Fruit fly (Drosophila melanogaster) whole organism, embryonic: ENCODE measurements around the gene CG13012.

Source experiments
- Aef1 ChIP-seq: fragments of 200-800 bp; sonication (Bioruptor generic); IDR thresholded peaks from 3 replicates; pipeline ENCODE4 v1.3.6; 2022; ENCODE audit warnings: missing biosample characterization, missing genetic modification characterization
- Atf3 ChIP-seq: fragments of 200-800 bp; sonication (Bioruptor generic); optimal IDR thresholded peaks from 3 replicates; lab custom pipeline; 2016; ENCODE audit warnings: missing biosample characterization, missing genetic modification characterization
- CG10979 ChIP-seq: fragments of 200-800 bp; sonication (Bioruptor generic); optimal IDR thresholded peaks from 2 replicates; lab custom pipeline; 2018; ENCODE audit warnings: missing biosample characterization, mild to moderate bottlenecking, missing genetic modification characterization, moderate library complexity
- CG12219 ChIP-seq: fragments of 200-800 bp; sonication (Bioruptor generic); optimal IDR thresholded peaks from 3 replicates; lab custom pipeline; 2018; ENCODE audit warnings: missing biosample characterization, mild to moderate bottlenecking, missing genetic modification characterization
- CG12659 ChIP-seq: fragments of 200-800 bp; sonication (Bioruptor generic); optimal IDR thresholded peaks from 3 replicates; lab custom pipeline; 2017; ENCODE audit warnings: mild to moderate bottlenecking, missing biosample characterization, missing genetic modification reagents, missing genetic modification characterization
- CG13296 ChIP-seq: fragments of 200-800 bp; sonication (Bioruptor generic); optimal IDR thresholded peaks from 3 replicates; lab custom pipeline; 2018; ENCODE audit warnings: missing biosample characterization, mild to moderate bottlenecking, missing genetic modification characterization
- CG14965 ChIP-seq: fragments of 200-800 bp; sonication (Bioruptor generic); optimal IDR thresholded peaks from 2 replicates; lab custom pipeline; 2016; ENCODE audit warnings: missing biosample characterization, missing genetic modification characterization, borderline replicate concordance
- CG15514 ChIP-seq: fragments of 200-800 bp; sonication (Bioruptor generic); optimal IDR thresholded peaks from 3 replicates; lab custom pipeline; 2017; ENCODE audit warnings: missing biosample characterization, missing genetic modification characterization, mild to moderate bottlenecking, moderate library complexity, missing genetic modification reagents
- CG1602 ChIP-seq: fragments of 200-800 bp; sonication (Bioruptor generic); optimal IDR thresholded peaks from 3 replicates; lab custom pipeline; 2016; ENCODE audit warnings: missing biosample characterization, missing genetic modification characterization
- CG16815 ChIP-seq: fragments of 200-800 bp; sonication (Bioruptor generic); optimal IDR thresholded peaks from 3 replicates; lab custom pipeline; 2017; ENCODE audit warnings: missing biosample characterization, mild to moderate bottlenecking, missing genetic modification characterization
- CG17328 ChIP-seq: fragments of 200-800 bp; sonication (Bioruptor generic); IDR thresholded peaks from 2 replicates; pipeline ENCODE4 v1.3.6; 2022; ENCODE audit warnings: missing biosample characterization, missing genetic modification characterization
- CG17612 ChIP-seq: fragments of 200-800 bp; sonication (Bioruptor generic); IDR thresholded peaks from 2 replicates; pipeline ENCODE4 v1.3.6; 2022; ENCODE audit warnings: missing biosample characterization, missing genetic modification characterization
- CG3163 ChIP-seq: fragments of 200-800 bp; sonication (Bioruptor generic); optimal IDR thresholded peaks from 3 replicates; lab custom pipeline; 2016; ENCODE audit warnings: missing biosample characterization, missing genetic modification characterization
- CG32772 ChIP-seq: fragments of 200-800 bp; sonication (Bioruptor generic); IDR thresholded peaks from 2 replicates; pipeline ENCODE4 v1.3.6; 2022; ENCODE audit warnings: missing biosample characterization, missing genetic modification characterization
- CG33557 ChIP-seq: fragments of 200-800 bp; sonication (Bioruptor generic); optimal IDR thresholded peaks from 2 replicates; lab custom pipeline; 2019; ENCODE audit warnings: missing biosample characterization, mild to moderate bottlenecking, missing genetic modification characterization, moderate library complexity
- CG5953 ChIP-seq: fragments of 200-800 bp; sonication (Bioruptor generic); IDR thresholded peaks from 2 replicates; pipeline ENCODE4 v1.3.6; 2022; ENCODE audit warnings: missing biosample characterization, missing genetic modification characterization
- CG6791 ChIP-seq: fragments of 200-800 bp; sonication (Bioruptor generic); IDR thresholded peaks from 3 replicates; pipeline ENCODE4 v1.3.6; 2022; ENCODE audit warnings: missing biosample characterization, missing genetic modification characterization; ENCODE audit not compliant: partially characterized antibody
- CG7372 ChIP-seq: fragments of 200-800 bp; sonication (Bioruptor generic); IDR thresholded peaks from 2 replicates; pipeline ENCODE4 v1.3.6; 2022; ENCODE audit warnings: missing biosample characterization, missing genetic modification characterization
- CkIIα-i1 ChIP-seq: fragments of 200-800 bp; sonication (Bioruptor generic); IDR thresholded peaks from 2 replicates; pipeline ENCODE4 v1.3.6; 2022; ENCODE audit warnings: missing biosample characterization, missing genetic modification characterization
- D19A ChIP-seq: fragments of 200-800 bp; optimal IDR thresholded peaks from 3 replicates; lab custom pipeline; 2019; ENCODE audit warnings: missing biosample characterization, mild to moderate bottlenecking, missing genetic modification characterization, moderate library complexity
- ERR ChIP-seq: fragments of 200-800 bp; sonication (Bioruptor generic); optimal IDR thresholded peaks from 2 replicates; lab custom pipeline; 2016; ENCODE audit warnings: missing biosample characterization, missing genetic modification characterization
- H2.0 ChIP-seq: fragments of 200-800 bp; sonication (Bioruptor generic); IDR thresholded peaks from 2 replicates; pipeline ENCODE4 v1.3.6; 2022; ENCODE audit warnings: missing biosample characterization, missing genetic modification characterization
- Mad ChIP-seq: fragments of 200-800 bp; sonication (Bioruptor generic); optimal IDR thresholded peaks from 2 replicates; lab custom pipeline; 2016; ENCODE audit warnings: missing biosample characterization, missing genetic modification characterization
- NC2β ChIP-seq: fragments of 200-800 bp; sonication (Bioruptor generic); optimal IDR thresholded peaks from 2 replicates; lab custom pipeline; 2016; ENCODE audit warnings: missing biosample characterization, missing genetic modification characterization
- Nf-YA ChIP-seq: fragments of 200-800 bp; sonication (Bioruptor generic); IDR thresholded peaks from 2 replicates; pipeline ENCODE4 v1.3.6; 2022; ENCODE audit warnings: missing biosample characterization, missing genetic modification characterization
- Nf-YB ChIP-seq: fragments of 200-800 bp; sonication (Bioruptor generic); optimal IDR thresholded peaks from 3 replicates; lab custom pipeline; 2019; ENCODE audit warnings: missing biosample characterization, mild to moderate bottlenecking, missing genetic modification characterization, moderate library complexity
- Oaz ChIP-seq: fragments of 200-800 bp; sonication (Bioruptor generic); IDR thresholded peaks from 2 replicates; pipeline ENCODE4 v1.3.6; 2022; ENCODE audit warnings: missing biosample characterization, missing genetic modification characterization
- Oli ChIP-seq: fragments of 200-800 bp; sonication (Bioruptor generic); optimal IDR thresholded peaks from 2 replicates; lab custom pipeline; 2018; ENCODE audit warnings: missing biosample characterization, mild to moderate bottlenecking, missing genetic modification characterization, moderate library complexity
- Sox100B ChIP-seq: fragments of 200-800 bp; sonication (Bioruptor generic); optimal IDR thresholded peaks from 3 replicates; lab custom pipeline; 2018; ENCODE audit warnings: missing biosample characterization, mild to moderate bottlenecking, missing genetic modification characterization
- TFAM ChIP-seq: fragments of 200-800 bp; sonication (Bioruptor generic); optimal IDR thresholded peaks from 2 replicates; lab custom pipeline; 2017; ENCODE audit warnings: missing biosample characterization, missing genetic modification characterization, inconsistent platforms
- YL-1 ChIP-seq: fragments of 200-800 bp; sonication (Bioruptor generic); optimal IDR thresholded peaks from 3 replicates; lab custom pipeline; 2017; ENCODE audit warnings: missing biosample characterization, mild to moderate bottlenecking, missing genetic modification characterization
- bowl ChIP-seq: fragments of 200-800 bp; sonication (Bioruptor generic); IDR thresholded peaks from 2 replicates; pipeline ENCODE4 v1.3.6; 2022; ENCODE audit warnings: missing biosample characterization, missing genetic modification characterization
- br ChIP-seq: fragments of >200 bp; optimal IDR thresholded peaks from 2 replicates; lab custom pipeline; 2017
- cwo ChIP-seq: fragments of 200-800 bp; sonication (Bioruptor generic); optimal IDR thresholded peaks from 3 replicates; lab custom pipeline; 2017; ENCODE audit warnings: missing biosample characterization, missing genetic modification characterization, mild to moderate bottlenecking, moderate library complexity, missing genetic modification reagents
- danr ChIP-seq: fragments of 200-800 bp; sonication (Bioruptor generic); IDR thresholded peaks from 2 replicates; pipeline ENCODE4 v1.3.6; 2022; ENCODE audit warnings: missing biosample characterization, missing genetic modification characterization
- dimm ChIP-seq: fragments of 200-800 bp; sonication (Bioruptor generic); IDR thresholded peaks from 2 replicates; pipeline ENCODE4 v1.3.6; 2022; ENCODE audit warnings: missing biosample characterization, missing genetic modification characterization
- fd3F ChIP-seq: fragments of 200-800 bp; sonication (Bioruptor generic); optimal IDR thresholded peaks from 2 replicates; lab custom pipeline; 2018; ENCODE audit warnings: missing biosample characterization, mild to moderate bottlenecking, missing genetic modification characterization, moderate library complexity
- gfzf ChIP-seq: fragments of 200-800 bp; sonication (Bioruptor generic); optimal IDR thresholded peaks from 2 replicates; lab custom pipeline; 2016; ENCODE audit warnings: missing biosample characterization, mild to moderate bottlenecking, missing genetic modification characterization, moderate library complexity
- gsb ChIP-seq: fragments of 200-800 bp; sonication (Bioruptor generic); IDR thresholded peaks from 2 replicates; pipeline ENCODE4 v1.3.6; 2022; ENCODE audit warnings: missing biosample characterization, missing genetic modification characterization
- gsb-n ChIP-seq: fragments of 200-800 bp; sonication (Bioruptor generic); optimal IDR thresholded peaks from 3 replicates; lab custom pipeline; 2018; ENCODE audit warnings: missing biosample characterization, mild to moderate bottlenecking, missing genetic modification characterization
- gt ChIP-seq: fragments of 200-800 bp; sonication (Bioruptor generic); IDR thresholded peaks from 2 replicates; pipeline ENCODE4 v1.3.6; 2022; ENCODE audit warnings: missing biosample characterization, missing genetic modification characterization
- jing ChIP-seq: fragments of 200-800 bp; sonication (Bioruptor generic); optimal IDR thresholded peaks from 2 replicates; lab custom pipeline; 2018; ENCODE audit warnings: missing biosample characterization, mild to moderate bottlenecking, missing genetic modification characterization
- lab ChIP-seq: fragments of 200-800 bp; sonication (Bioruptor generic); optimal IDR thresholded peaks from 3 replicates; lab custom pipeline; 2017; ENCODE audit warnings: missing biosample characterization, missing genetic modification characterization, mild to moderate bottlenecking, moderate library complexity, missing genetic modification reagents
- lola ChIP-seq, 3 experiments: fragments of >200 bp in 2 of 3; fragments of 200-800 bp in 1 of 3; sonication (Bioruptor generic) in 1 of 3; optimal IDR thresholded peaks; 2 replicates each; lab custom pipeline; 2017 to 2019; ENCODE audit warnings: missing biosample characterization in 3 of 3, missing genetic modification characterization in 3 of 3, mild to moderate bottlenecking in 1 of 3, moderate library complexity in 1 of 3
- nau ChIP-seq: fragments of 200-800 bp; sonication (Bioruptor generic); optimal IDR thresholded peaks from 3 replicates; lab custom pipeline; 2017; ENCODE audit warnings: missing biosample characterization, mild to moderate bottlenecking, missing genetic modification characterization, missing genetic modification reagents
- p53 ChIP-seq: fragments of 200-800 bp; sonication (Bioruptor generic); optimal IDR thresholded peaks from 2 replicates; lab custom pipeline; 2016; ENCODE audit warnings: missing biosample characterization, missing genetic modification characterization
- peb ChIP-seq: fragments of 200-800 bp; sonication (Bioruptor generic); IDR thresholded peaks from 2 replicates; pipeline ENCODE4 v1.3.6; 2022; ENCODE audit warnings: missing biosample characterization, missing genetic modification characterization
- ranshi ChIP-seq: fragments of 200-800 bp; sonication (Bioruptor generic); IDR thresholded peaks from 2 replicates; pipeline ENCODE4 v1.3.6; 2022; ENCODE audit warnings: missing biosample characterization, missing genetic modification characterization
- row ChIP-seq: fragments of 200-800 bp; sonication (Bioruptor generic); IDR thresholded peaks from 3 replicates; pipeline ENCODE4 v1.3.6; 2022; ENCODE audit warnings: missing biosample characterization, missing genetic modification characterization
- shn ChIP-seq: fragments of 200-800 bp; sonication (Bioruptor generic); optimal IDR thresholded peaks from 3 replicates; lab custom pipeline; 2016; ENCODE audit warnings: missing biosample characterization, missing genetic modification characterization
- tap ChIP-seq: fragments of 200-800 bp; optimal IDR thresholded peaks from 3 replicates; lab custom pipeline; 2019; ENCODE audit warnings: missing biosample characterization, mild to moderate bottlenecking, missing genetic modification characterization, moderate library complexity
- vvl ChIP-seq: fragments of 200-800 bp; sonication (Bioruptor generic); IDR thresholded peaks from 2 replicates; pipeline ENCODE4 v1.3.6; 2022; ENCODE audit warnings: missing biosample characterization, missing genetic modification characterization

Gene CG13012

DNA sequence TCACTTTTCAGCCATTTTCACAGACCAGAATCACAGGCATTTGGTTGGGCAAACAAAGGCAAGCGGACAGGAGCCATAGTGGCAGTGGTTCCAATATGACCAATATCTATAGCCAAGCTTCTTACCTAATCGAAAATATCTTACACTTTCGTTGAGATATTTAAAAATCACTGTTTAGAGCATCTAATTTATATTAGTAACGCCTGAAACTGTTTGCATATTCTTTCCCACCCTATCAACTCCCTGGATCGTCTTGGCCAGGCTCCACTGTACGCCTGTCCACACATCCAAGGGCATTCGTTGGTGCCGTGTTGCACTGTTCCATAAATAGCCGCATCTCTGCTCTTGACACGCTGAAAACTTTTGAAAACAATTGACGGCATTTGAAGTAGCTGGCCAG lies 13.9 kb upstream of the CG13012 start (continued):
- no peak for TF ChIP-seq CG15514
- no peak for TF ChIP-seq CkIIα-i1 (GFP tag; lab: Robert Waterston, UW)
- TF ChIP-seq TFAM (GFP tag; lab: Kevin White, UChicago): no peak
- no peak for TF ChIP-seq nau (GFP tag; lab: Kevin White, UChicago)
- TF ChIP-seq Oli (tag; lab: Kevin White, UChicago): peak; percentile 28
- no peak for TF ChIP-seq fd3F
- TF ChIP-seq CG17328 (GFP tag; lab: Robert Waterston, UW): peak; percentile 47
- no peak for TF ChIP-seq CG12659 (GFP tag; lab: Kevin White, UChicago)
- TF ChIP-seq tap (tag; lab: Kevin White, UChicago): no peak
- TF ChIP-seq gsb-n (tag; lab: Kevin White, UChicago): peak; percentile 16
- no peak for TF ChIP-seq CG13296 (GFP tag; lab: Kevin White, UChicago)
- no peak for TF ChIP-seq jing (GFP tag; lab: Kevin White, UChicago)
- TF ChIP-seq CG1602 (GFP tag; lab: Kevin White, UChicago): no peak
- no peak for TF ChIP-seq Oaz (GFP tag; lab: Robert Waterston, UW)
- no peak for TF ChIP-seq ERR (GFP tag; lab: Kevin White, UChicago)
- TF ChIP-seq lab (GFP tag; lab: Kevin White, UChicago): no peak
- TF ChIP-seq bowl: no peak
- TF ChIP-seq CG17612: no peak
- TF ChIP-seq gfzf: no peak
- peak; percentile 55 for TF ChIP-seq H2.0 (GFP tag; lab: Robert Waterston, UW)
- TF ChIP-seq ranshi: 0 out of 2 replicates have a peak, but pooled peaks have one; percentile 17
- TF ChIP-seq danr (GFP tag; lab: Robert Waterston, UW): no peak
- no peak for TF ChIP-seq dimm (GFP tag; lab: Robert Waterston, UW)
- no peak for TF ChIP-seq Sox100B (GFP tag; lab: Kevin White, UChicago)
- TF ChIP-seq CG14965 (GFP tag; lab: Kevin White, UChicago): no peak
- TF ChIP-seq YL-1 (GFP tag; lab: Kevin White, UChicago): no peak
- TF ChIP-seq D19A: no peak
- TF ChIP-seq CG32772 (GFP tag; lab: Robert Waterston, UW): peak; percentile 38; the same call in 1 of the 2 replicates
- no peak for TF ChIP-seq cwo (GFP tag; lab: Kevin White, UChicago)
- TF ChIP-seq vvl: peak; percentile 40; the same call in 1 of the 2 replicates
- no peak for TF ChIP-seq shn (GFP tag; lab: Kevin White, UChicago)
- TF ChIP-seq CG7372 (GFP tag; lab: Robert Waterston, UW): no peak
- no peak for TF ChIP-seq Atf3 (GFP tag; lab: Kevin White, UChicago)
- no peak for TF ChIP-seq Nf-YB (GFP tag; lab: Kevin White, UChicago)
- TF ChIP-seq gt: no peak
- TF ChIP-seq NC2β: no peak
- no peak for TF ChIP-seq CG16815 (GFP tag; lab: Kevin White, UChicago)
- TF ChIP-seq br (lab: Kevin White, UChicago): no peak
- no peak for TF ChIP-seq CG5953 (GFP tag; lab: Robert Waterston, UW)
- no peak for TF ChIP-seq p53
- TF ChIP-seq Mad (GFP tag; lab: Kevin White, UChicago): no peak
- peak; percentile 55 for TF ChIP-seq row
- no peak for TF ChIP-seq CG3163 (GFP tag; lab: Kevin White, UChicago)
- TF ChIP-seq CG10979: peak; percentile 8
- TF ChIP-seq CG33557: no peak
- no peak for TF ChIP-seq gsb (GFP tag; lab: Robert Waterston, UW)
- no peak for TF ChIP-seq CG12219 (GFP tag; lab: Kevin White, UChicago)
- no peak for TF ChIP-seq CG6791 (GFP tag; lab: Robert Waterston, UW)
- no peak; the same call in 2 of the 3 replicates for TF ChIP-seq Aef1 (GFP tag; lab: Robert Waterston, UW)
- TF ChIP-seq lola (GFP tag; optimal IDR thresholded peaks at IDR 0.05; lab: Kevin White, UChicago): no peak
- no peak for TF ChIP-seq Nf-YA
- 0 out of 2 replicates have a peak, but pooled peaks have one; percentile 32 for TF ChIP-seq peb (GFP tag; lab: Robert Waterston, UW)
